Fruit fly (Drosophila melanogaster) whole organism: Measurements from ENCODE around the gene CG7987.

ENCODE experiments used
- CG8478 ChIP-seq: fragments of >200 bp; optimal IDR thresholded peaks from 2 replicates; lab custom pipeline; 2018; ENCODE audit warnings: inconsistent platforms
- EcR ChIP-seq, 2 experiments: fragments of >200 bp; optimal IDR thresholded peaks; 2 replicates each; lab custom pipeline; 2017; ENCODE audit warnings: missing biosample characterization in 2 of 2, missing genetic modification characterization in 2 of 2, missing genetic modification reagents in 2 of 2
- psq ChIP-seq: fragments of >200 bp; optimal IDR thresholded peaks from 2 replicates; lab custom pipeline; 2017

- TF ChIP-seq CG8478 (lab: Kevin White, UChicago) (no peak), psq (no peak), EcR (GFP tag; optimal IDR thresholded peaks at IDR 0.05; lab: Kevin White, UChicago) (no peak)
These were observed 1.3 kb upstream of the CG7987 start, which contains the start of gene stumps for dm6 chr3R:14576692-14577646.
